Worm (Caenorhabditis elegans) whole organism, L3 larva: ENCODE measurements around the gene cpar-1.
A peak's percentile ranks its signal among the peaks of the same experiment; 100 is the strongest.

Source experiments
- aly-2 ChIP-seq: fragments of 150-350 bp; optimal IDR thresholded peaks from 2 replicates; lab custom pipeline; 2014; ENCODE audit warnings: missing biosample characterization, missing genetic modification characterization
- ama-1 ChIP-seq: fragments of 150-350 bp; optimal IDR thresholded peaks from 2 replicates; lab custom pipeline; 2018
- ceh-28 ChIP-seq: fragments of 150-350 bp; optimal IDR thresholded peaks from 2 replicates; lab custom pipeline; 2014; ENCODE audit warnings: missing biosample characterization, missing genetic modification reagents, missing genetic modification characterization
- ceh-9 ChIP-seq: sonication (generic microtip); optimal IDR thresholded peaks from 2 replicates; lab custom pipeline; 2018; ENCODE audit warnings: missing biosample characterization, missing genetic modification characterization
- daf-12 ChIP-seq: fragments of 150-350 bp; optimal IDR thresholded peaks from 2 replicates; lab custom pipeline; 2014; ENCODE audit warnings: missing biosample characterization, missing genetic modification reagents, missing genetic modification characterization
- eor-1 ChIP-seq, 2 experiments: fragments of 150-350 bp; optimal IDR thresholded peaks; 2 replicates each; lab custom pipeline; 2014 to 2018; ENCODE audit warnings: missing biosample characterization in 2 of 2, missing genetic modification characterization in 2 of 2
- jun-1 ChIP-seq: fragments of 150-350 bp; optimal IDR thresholded peaks from 2 replicates; lab custom pipeline; 2014; ENCODE audit warnings: missing biosample characterization, missing genetic modification reagents, missing genetic modification characterization
- nhr-12 ChIP-seq: fragments of 150-350 bp; optimal IDR thresholded peaks from 2 replicates; lab custom pipeline; 2014; ENCODE audit warnings: missing biosample characterization, missing genetic modification characterization
- nhr-237 ChIP-seq: fragments of 150-350 bp; optimal IDR thresholded peaks from 2 replicates; lab custom pipeline; 2014; ENCODE audit warnings: missing biosample characterization, missing genetic modification characterization
- pha-4 ChIP-seq: fragments of 150-350 bp; optimal IDR thresholded peaks from 2 replicates; lab custom pipeline; 2014; ENCODE audit warnings: missing biosample characterization, missing genetic modification reagents, missing genetic modification characterization
- pqm-1 ChIP-seq: fragments of 150-350 bp; optimal IDR thresholded peaks from 2 replicates; lab custom pipeline; 2017; ENCODE audit warnings: missing biosample characterization, missing genetic modification characterization, inconsistent platforms
- unc-39 ChIP-seq: sonication (generic microtip); optimal IDR thresholded peaks from 4 replicates; lab custom pipeline; 2017; ENCODE audit warnings: missing biosample characterization, missing genetic modification characterization

- TF ChIP-seq ama-1: no peak
- no peak for TF ChIP-seq ceh-9 (tag; lab: Kevin White, UChicago)
- TF ChIP-seq pqm-1 (tag; lab: Kevin White, UChicago): no peak
- TF ChIP-seq pha-4: peak; percentile 47
- TF ChIP-seq eor-1 (tag; optimal IDR thresholded peaks at IDR 0.05; lab: Kevin White, UChicago): no peak
- no peak for TF ChIP-seq jun-1 (tag; lab: Kevin White, UChicago)
- TF ChIP-seq unc-39 (tag; lab: Kevin White, UChicago): no peak
- no peak for TF ChIP-seq nhr-237 (tag; lab: Kevin White, UChicago)
- TF ChIP-seq daf-12 (tag; lab: Kevin White, UChicago): no peak
- no peak for TF ChIP-seq ceh-28 (tag; lab: Kevin White, UChicago)
- no peak for TF ChIP-seq aly-2 (tag; lab: Kevin White, UChicago)
- no peak for TF ChIP-seq nhr-12 (tag; lab: Kevin White, UChicago)
Measured at ce11 chrIII:9393114-9393780, 40.6 kb upstream of the cpar-1 start, which contains the start of the genes gpr-2 and rgr-1.
